Worm (Caenorhabditis elegans): Measurements from ENCODE around the gene F49F1.15.

DNA sequence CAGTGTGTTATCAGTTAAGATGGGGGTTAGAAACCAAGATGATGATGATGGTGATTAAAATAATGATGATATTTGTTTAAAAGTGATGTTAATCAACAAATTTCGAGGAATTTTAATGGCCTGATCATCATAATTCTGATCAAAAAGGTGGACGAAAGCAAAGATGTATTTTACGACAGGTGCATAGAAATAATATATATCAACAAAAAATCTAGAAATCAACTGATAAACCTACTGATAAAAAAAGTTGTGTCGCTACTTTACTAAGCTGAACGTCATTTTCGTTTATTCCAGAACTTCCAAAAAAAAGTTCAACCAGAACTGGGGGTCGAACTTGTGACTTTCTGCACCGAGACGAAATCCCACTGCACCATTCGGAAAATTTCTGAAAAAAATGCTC lies 8.7 kb upstream of the F49F1.15 start, which contains the start of gene mul-1:
- TF ChIP-seq elt-1 (tag; optimal IDR thresholded peaks at IDR 0.05; ENCODE audit: borderline replicate concordance, insufficient read depth) (no peak), ces-1 (GFP tag; optimal IDR thresholded peaks at IDR 0.05) (no peak), sem-2 (GFP tag; optimal IDR thresholded peaks at IDR 0.05) (no peak), snpc-4 (tag; optimal IDR thresholded peaks at IDR 0.05) (no peak), nhr-12 (tag; optimal IDR thresholded peaks at IDR 0.05) (no peak), tbx-8 (GFP tag; optimal IDR thresholded peaks at IDR 0.05) (no peak), ham-2 (GFP tag; optimal IDR thresholded peaks at IDR 0.05) (no peak), elt-3 (tag; optimal IDR thresholded peaks at IDR 0.05) (no peak), unc-39 (tag; optimal IDR thresholded peaks at IDR 0.05) (no peak), unc-120 (tag; optimal IDR thresholded peaks at IDR 0.05; ENCODE audit: poor library complexity, severe bottlenecking) (no peak), nhr-28 (tag; optimal IDR thresholded peaks at IDR 0.05) (no peak)

Measured in whole organism, mixed stage, embryonic.